Fruit fly (Drosophila melanogaster) Kc167 (cell line): ENCODE measurements around the gene CG32147.

Experiments used
- Myc ChIP-seq: fragments of >200 bp; optimal IDR thresholded peaks from 2 replicates; lab custom pipeline; 2017; ENCODE audit warnings: missing external identifiers
- Sin3A ChIP-seq: fragments of >200 bp; optimal IDR thresholded peaks from 2 replicates; lab custom pipeline; 2018; ENCODE audit warnings: missing external identifiers
- h ChIP-seq: fragments of >200 bp; optimal IDR thresholded peaks from 3 replicates; lab custom pipeline; 2018; ENCODE audit warnings: missing external identifiers
- insv ChIP-seq: fragments of >200 bp; optimal IDR thresholded peaks from 3 replicates; lab custom pipeline; 2018; ENCODE audit warnings: missing external identifiers
- psq ChIP-seq: fragments of >200 bp; optimal IDR thresholded peaks from 2 replicates; lab custom pipeline; 2017; ENCODE audit warnings: missing external identifiers
- ttk ChIP-seq: sonication (Bioruptor generic); optimal IDR thresholded peaks from 2 replicates; lab custom pipeline; 2017; ENCODE audit warnings: missing external identifiers

CG32147 gene

DNA sequence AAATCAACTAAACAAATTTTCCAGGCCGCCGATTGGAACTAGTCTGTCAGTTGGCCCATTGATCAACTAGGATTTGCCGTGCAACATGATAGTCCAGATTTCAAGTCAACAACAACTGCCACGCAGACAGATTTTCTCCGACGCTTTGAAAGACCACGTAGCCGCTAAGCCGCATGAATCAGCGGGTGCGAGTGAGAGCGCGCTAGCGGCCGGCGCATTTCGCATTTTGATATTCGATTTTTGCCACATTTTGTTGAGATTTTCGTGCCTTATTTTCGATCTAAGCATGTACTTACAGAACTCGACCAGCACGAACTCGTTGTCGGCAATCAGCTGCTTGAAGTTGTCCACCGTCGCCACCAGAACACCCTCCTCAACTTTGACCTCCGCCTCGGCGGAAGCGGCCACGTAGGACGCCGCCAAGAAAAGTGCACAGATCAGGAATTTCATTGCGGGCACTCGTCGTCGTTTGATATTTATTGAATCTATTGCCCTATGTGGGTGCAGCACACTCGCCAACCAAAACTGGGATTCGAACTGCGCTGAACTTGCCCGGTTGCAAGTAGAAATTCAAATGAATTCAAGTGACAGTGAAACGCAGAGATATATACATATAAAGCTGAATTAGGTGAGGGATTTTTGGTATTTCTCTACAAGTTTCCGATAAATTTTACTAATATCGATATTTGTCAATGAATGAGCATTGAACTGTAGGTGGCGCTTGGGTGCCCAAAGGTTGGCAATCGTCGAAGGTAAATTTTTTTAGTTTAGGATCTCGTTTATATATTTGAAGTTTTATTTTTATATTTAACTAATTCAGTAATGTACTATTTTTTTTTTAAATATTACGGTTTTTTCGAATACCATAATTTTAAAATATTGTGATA is 1.6 kb downstream of the CG32147 start, which contains the start of gene Pdi:
Gene Pdi, minus strand, starts transcription at position 837 of the 887 bp plus-strand sequence.
- no peak for TF ChIP-seq ttk (lab: Kevin White, UChicago)
- TF ChIP-seq insv (lab: Kevin White, UChicago) = no peak
- TF ChIP-seq Sin3A (lab: Kevin White, UChicago) = no peak
- TF ChIP-seq Myc = no peak
- TF ChIP-seq psq = no peak
- no peak for TF ChIP-seq h (lab: Kevin White, UChicago)

DNA sequence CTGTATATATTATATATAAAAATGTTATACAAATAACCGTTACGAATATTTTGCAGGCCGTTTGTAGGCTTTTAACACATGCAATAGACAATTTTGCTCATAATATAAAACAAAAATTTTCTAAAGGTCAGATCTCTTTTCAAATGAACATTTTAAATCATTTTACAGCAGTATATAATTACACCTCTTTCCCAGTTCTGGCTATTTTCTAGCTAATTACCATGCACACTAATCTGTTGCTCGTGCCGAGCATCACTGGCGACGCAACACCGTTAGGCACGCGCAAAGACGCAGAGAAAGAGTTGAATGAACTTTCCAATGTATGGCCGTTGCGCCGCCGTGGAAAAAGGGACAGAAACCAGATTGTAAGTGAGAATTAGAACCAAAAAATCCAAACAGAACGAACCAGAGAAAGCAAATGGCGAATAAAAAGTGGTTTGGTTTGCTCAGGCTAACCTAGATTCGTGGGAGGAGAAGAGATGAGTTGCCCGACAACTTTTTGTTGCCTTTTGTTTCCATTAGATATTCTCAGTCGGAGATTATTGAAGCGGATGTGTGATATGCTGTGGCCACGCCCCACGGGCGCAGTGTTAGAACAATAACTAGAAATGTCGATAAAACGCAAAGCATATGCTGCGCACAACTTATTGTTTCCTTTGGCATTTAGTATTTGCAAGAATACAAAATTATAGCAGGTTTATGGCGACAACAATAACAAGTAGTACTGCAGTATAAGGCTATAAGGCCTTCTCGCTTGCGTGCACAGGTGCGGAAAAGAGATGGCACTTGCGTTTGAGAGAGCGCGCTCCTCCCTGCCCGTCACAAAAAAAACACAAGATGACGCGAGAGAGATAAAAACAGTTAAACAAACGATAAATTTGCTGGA is 2.5 kb downstream of the CG32147 start:
- TF ChIP-seq psq (no peak), ttk (lab: Kevin White, UChicago) (no peak), Myc (no peak), insv (lab: Kevin White, UChicago) (no peak), Sin3A (lab: Kevin White, UChicago) (no peak), h (lab: Kevin White, UChicago) (no peak)

DNA sequence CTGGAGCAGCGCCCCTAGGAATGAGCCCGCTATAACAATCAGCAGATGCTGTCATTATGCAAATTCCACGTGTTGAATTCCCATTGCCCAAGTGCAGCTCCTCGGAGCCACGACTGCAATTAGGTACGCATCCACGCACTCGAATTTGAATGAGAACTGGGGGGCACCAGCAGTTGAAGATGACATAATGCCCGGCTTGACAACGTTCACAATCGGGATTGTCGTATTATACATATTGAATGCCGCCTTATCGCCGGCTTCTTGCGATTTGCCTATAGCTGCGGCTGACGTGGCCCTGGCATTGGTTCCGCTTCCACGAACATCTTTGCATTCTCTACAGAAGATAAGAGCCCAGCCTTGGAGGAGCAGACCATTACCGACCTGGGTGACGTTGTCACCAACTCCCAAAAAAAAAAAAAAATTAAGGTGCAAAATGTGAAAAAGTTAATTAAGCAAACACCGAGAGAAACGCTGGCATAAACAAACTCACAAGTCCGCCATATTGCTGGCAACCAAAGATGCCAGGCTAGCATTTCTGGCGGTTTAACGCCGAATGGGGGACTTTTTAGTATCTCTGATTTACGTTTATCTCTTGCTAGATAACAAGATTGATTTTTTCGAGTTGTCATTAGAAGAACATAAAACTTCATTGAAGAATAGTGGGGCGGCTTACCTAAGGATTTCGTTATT is 3.4 kb downstream of the CG32147 start:
- TF ChIP-seq insv (lab: Kevin White, UChicago) (no peak), ttk (lab: Kevin White, UChicago) (no peak), h (lab: Kevin White, UChicago) (no peak), Sin3A (lab: Kevin White, UChicago) (no peak), Myc (no peak), psq (no peak)

- TF ChIP-seq psq = no peak
- TF ChIP-seq Sin3A (lab: Kevin White, UChicago) = no peak
- no peak for TF ChIP-seq Myc
- no peak for TF ChIP-seq ttk (lab: Kevin White, UChicago)
- no peak for TF ChIP-seq h (lab: Kevin White, UChicago)
- no peak for TF ChIP-seq insv (lab: Kevin White, UChicago)
Observed at dm6 chr3L:15137790-15138189, 6.1 kb downstream of the CG32147 start.

DNA sequence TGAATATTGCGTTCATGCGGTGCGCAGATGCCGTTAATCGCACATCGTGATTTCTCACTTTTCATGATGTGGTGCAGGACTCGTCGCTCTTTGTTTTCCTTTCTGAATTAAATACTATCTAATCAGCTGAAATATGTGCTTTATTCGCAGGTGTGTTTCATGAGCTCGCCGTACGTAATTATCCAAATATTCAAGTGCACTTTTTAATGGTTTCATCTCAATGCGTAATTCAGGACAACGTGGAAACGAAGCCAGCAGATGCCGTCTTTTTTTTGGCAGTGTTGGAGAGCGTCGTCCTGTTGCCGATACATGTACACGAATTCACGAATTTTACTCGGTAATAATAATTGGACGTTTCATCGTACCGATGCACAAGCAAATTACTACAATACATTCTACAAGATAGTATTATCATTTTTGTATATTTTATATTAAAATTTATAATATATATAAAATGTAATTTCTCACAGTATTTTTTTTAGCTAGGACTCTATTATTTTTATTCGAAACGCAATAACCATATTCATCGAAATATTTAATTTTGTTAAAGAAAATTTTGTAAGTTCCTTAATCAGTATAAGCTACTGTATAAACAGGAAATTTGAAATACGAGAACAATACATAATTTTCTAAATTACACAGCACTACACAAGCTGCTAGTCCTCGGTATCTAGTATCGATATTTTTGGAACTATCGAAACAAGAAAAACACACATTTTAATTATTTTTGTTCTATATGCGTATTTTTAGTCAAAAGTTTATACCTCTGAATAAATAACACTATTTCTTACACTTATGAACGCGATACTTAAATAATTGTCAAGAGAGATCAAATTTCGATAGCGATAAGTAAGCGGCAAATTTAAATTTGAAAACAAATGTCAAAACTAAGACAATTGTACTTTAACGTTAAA is 6.9 kb downstream of the CG32147 start, which contains the start of gene CG12316:
Gene CG12316, minus strand, starts transcription at position 276 of the 914 bp plus-strand sequence.
- no peak for TF ChIP-seq ttk (lab: Kevin White, UChicago)
- no peak for TF ChIP-seq insv (lab: Kevin White, UChicago)
- TF ChIP-seq h (lab: Kevin White, UChicago) = no peak
- TF ChIP-seq Myc = no peak
- no peak for TF ChIP-seq psq
- no peak for TF ChIP-seq Sin3A (lab: Kevin White, UChicago)

dm6 chr3L:15131278-15131677 is 12.6 kb downstream of the CG32147 start, which contains the start of gene CG13457:
Gene CG13457, minus strand, starts transcription at chr3L:15131378.
- TF ChIP-seq ttk (lab: Kevin White, UChicago) (no peak), Myc (no peak), insv (lab: Kevin White, UChicago) (no peak), psq (no peak), h (lab: Kevin White, UChicago) (no peak), Sin3A (lab: Kevin White, UChicago) (no peak)

DNA sequence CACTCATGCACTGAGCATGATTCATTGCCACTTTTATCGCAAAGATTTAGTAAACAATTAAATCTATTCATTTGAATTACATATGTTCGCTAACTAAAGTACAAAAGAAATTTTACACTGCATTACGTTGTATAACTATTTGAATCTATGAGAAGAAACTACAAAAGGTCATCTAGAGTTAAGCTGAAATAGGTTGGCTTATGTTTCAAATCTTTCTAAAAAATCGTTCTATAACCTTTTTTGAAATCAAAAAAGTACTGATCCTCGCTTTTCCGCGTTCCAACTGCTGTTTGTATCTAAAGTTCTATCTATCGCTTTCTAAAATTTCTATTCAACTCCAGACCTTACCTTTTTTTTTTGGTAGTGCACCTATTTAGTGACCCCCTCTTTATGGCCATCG is 18.1 kb downstream of the CG32147 start:
- TF ChIP-seq Sin3A (lab: Kevin White, UChicago) = no peak
- TF ChIP-seq insv (lab: Kevin White, UChicago) = no peak

DNA sequence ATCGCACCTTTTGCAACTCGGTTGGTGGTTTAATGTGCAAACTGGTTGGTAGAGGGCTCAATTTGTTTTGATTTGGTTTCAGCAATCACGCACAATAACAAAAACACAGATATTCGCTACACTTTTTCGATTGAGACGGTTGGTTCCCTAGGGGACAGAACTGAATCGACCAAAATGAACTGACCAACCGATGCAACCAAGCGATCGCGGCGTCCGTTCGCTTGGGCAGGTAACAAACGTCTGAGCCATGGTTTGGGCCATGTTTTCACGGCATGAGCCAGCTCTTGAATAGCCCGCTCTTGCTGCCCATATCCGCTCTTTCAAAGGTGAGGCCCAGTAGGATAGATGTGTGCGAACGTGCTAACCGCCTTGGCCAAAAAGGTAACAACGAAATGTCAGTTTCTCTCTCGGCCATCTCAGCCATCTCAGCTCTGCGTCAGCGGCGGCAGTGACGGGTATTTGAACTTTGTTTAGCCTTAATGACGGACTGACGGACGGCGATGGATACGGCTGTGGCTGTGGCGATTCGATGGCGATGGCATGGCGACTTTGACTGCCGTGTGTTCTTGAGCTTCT is 18.7 kb downstream of the CG32147 start, which contains the start of gene CG16959:
Gene CG16959, minus strand, starts transcription at position 245 of the 576 bp plus-strand sequence.
- no peak for TF ChIP-seq Myc
- TF ChIP-seq h (lab: Kevin White, UChicago) = no peak
- TF ChIP-seq insv (lab: Kevin White, UChicago) = no peak
- no peak for TF ChIP-seq psq
- TF ChIP-seq Sin3A (lab: Kevin White, UChicago) = no peak
- no peak for TF ChIP-seq ttk (lab: Kevin White, UChicago)

- TF ChIP-seq ttk (lab: Kevin White, UChicago) (no peak), psq (no peak), h (lab: Kevin White, UChicago) (no peak), Myc (no peak), insv (lab: Kevin White, UChicago) (no peak), Sin3A (lab: Kevin White, UChicago) (no peak)
Observed at dm6 chr3L:15123736-15124135, 20.1 kb downstream of the CG32147 start.

DNA sequence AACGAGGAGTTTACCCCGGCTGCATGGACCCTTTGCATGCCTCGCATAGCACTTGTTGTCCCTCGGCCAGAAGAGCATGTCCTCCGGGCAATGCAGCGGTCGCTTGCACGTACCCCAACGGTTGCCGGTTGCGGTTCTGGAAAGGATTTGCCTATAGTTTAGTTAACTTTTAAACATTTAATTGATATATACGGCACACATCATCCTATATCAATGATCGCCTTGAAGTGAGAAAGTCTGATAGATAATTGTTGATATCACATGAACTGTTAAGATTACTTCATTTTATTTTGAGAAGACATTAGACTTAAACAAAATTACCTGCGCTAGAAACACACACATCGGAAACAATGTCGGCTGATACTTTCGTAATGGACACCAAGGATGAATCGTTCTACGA is 22.6 kb downstream of the CG32147 start, which contains the start of gene CG32847:
Gene CG32847, plus strand, starts transcription at position 301 of the 400 bp plus-strand sequence.
- TF ChIP-seq ttk (lab: Kevin White, UChicago) = no peak
- no peak for TF ChIP-seq Myc
- no peak for TF ChIP-seq insv (lab: Kevin White, UChicago)
- TF ChIP-seq h (lab: Kevin White, UChicago) = no peak
- no peak for TF ChIP-seq psq
- no peak for TF ChIP-seq Sin3A (lab: Kevin White, UChicago)
